Worm (Caenorhabditis elegans): ENCODE measurements around the gene txt-9.

DNA sequence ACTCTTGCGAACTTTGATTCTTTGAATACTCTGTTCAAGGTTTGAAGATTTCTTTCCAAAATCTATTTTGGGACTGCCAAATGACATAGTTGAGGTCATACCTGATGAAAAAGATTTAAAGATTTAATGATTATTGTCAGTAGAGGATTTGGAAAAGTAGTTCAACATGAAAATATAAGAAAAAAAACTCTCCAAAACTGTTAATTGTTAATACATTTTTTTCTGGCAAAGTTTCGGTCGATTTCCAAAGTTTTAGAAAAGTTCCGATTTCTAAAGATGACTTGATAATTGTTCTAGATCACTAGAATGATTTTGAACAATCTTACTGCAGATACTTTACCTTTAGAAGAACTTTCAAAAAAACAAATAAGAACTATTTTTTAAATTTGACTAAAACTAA lies 14.3 kb upstream of the txt-9 start, which contains the start of gene C27A2.7:
- TF ChIP-seq mdl-1 (tag; optimal IDR thresholded peaks at IDR 0.05) (no peak), ceh-16 (tag; optimal IDR thresholded peaks at IDR 0.05) (no peak), snpc-4 (tag; optimal IDR thresholded peaks at IDR 0.05) (no peak), skn-1 (tag; optimal IDR thresholded peaks at IDR 0.05) (no peak), F13H6.1 (tag; optimal IDR thresholded peaks at IDR 0.05) (no peak), dmd-4 (tag; optimal IDR thresholded peaks at IDR 0.05) (no peak), aly-2 (tag; optimal IDR thresholded peaks at IDR 0.05) (no peak), elt-1 (tag; optimal IDR thresholded peaks at IDR 0.05) (no peak), lsy-2 (tag; optimal IDR thresholded peaks at IDR 0.05) (no peak), nhr-237 (tag; optimal IDR thresholded peaks at IDR 0.05) (no peak), peb-1 (tag; optimal IDR thresholded peaks at IDR 0.05) (no peak), blmp-1 (tag; optimal IDR thresholded peaks at IDR 0.05; ENCODE audit: insufficient read depth) (no peak), ceh-82 (tag; optimal IDR thresholded peaks at IDR 0.05) (no peak)
